Fruit fly (Drosophila melanogaster): ENCODE results near the gene Rab3GAP1.

The Rab3GAP1 gene

dm6 chr2L:1575604-1576003 lies 35.4 kb downstream of the Rab3GAP1 start (continued):
- TF ChIP-seq Eip93F (GFP tag; optimal IDR thresholded peaks at IDR 0.05) (no peak), CG4318 (GFP tag; optimal IDR thresholded peaks at IDR 0.05) (peak; percentile 82), Gug (GFP tag; IDR thresholded peaks at IDR 0.05) (peak; percentile 79), CG3032 (tag; optimal IDR thresholded peaks at IDR 0.05) (peak; percentile 76), Sox15 (GFP tag; optimal IDR thresholded peaks at IDR 0.05) (peak; percentile 62), CG11902 (GFP tag; optimal IDR thresholded peaks at IDR 0.05) (peak; percentile 51), CG6163 (GFP tag; IDR thresholded peaks at IDR 0.05) (peak; percentile 91), CG10631 (GFP tag; optimal IDR thresholded peaks at IDR 0.05) (peak; percentile 79)

- TF ChIP-seq Blimp-1 (GFP tag; optimal IDR thresholded peaks at IDR 0.05): no peak
- no peak for TF ChIP-seq CG11902 (GFP tag; optimal IDR thresholded peaks at IDR 0.05)
- no peak for TF ChIP-seq dac (GFP tag; optimal IDR thresholded peaks at IDR 0.05)
- TF ChIP-seq Ets21C (GFP tag; optimal IDR thresholded peaks at IDR 0.05): peak; percentile 22
- peak; percentile 57 for TF ChIP-seq esn (GFP tag; optimal IDR thresholded peaks at IDR 0.05)
- TF ChIP-seq CG32006 (GFP tag; optimal IDR thresholded peaks at IDR 0.05): peak; percentile 50
- TF ChIP-seq CG31627 (GFP tag; optimal IDR thresholded peaks at IDR 0.05): no peak
- TF ChIP-seq OdsH (GFP tag; optimal IDR thresholded peaks at IDR 0.05): peak; percentile 51
- peak; percentile 28 for TF ChIP-seq CG3919 (GFP tag; optimal IDR thresholded peaks at IDR 0.05)
- peak; percentile 14 for TF ChIP-seq Hr39 (GFP tag; optimal IDR thresholded peaks at IDR 0.05)
- TF ChIP-seq spab (GFP tag; optimal IDR thresholded peaks at IDR 0.05): peak; percentile 38
- peak; percentile 42 for TF ChIP-seq CG6808 (GFP tag; optimal IDR thresholded peaks at IDR 0.05)
- TF ChIP-seq svp (GFP tag): peak; percentile 69
- peak; percentile 47 for TF ChIP-seq Sox102F (GFP tag; optimal IDR thresholded peaks at IDR 0.05)
- peak in 1 of 2 experiments; percentile 23 for TF ChIP-seq salr (GFP tag; optimal IDR thresholded peaks at IDR 0.05)
- peak; percentile 45 for TF ChIP-seq CG8319 (GFP tag; optimal IDR thresholded peaks at IDR 0.05)
- peak; percentile 24 for TF ChIP-seq Lpt (GFP tag; optimal IDR thresholded peaks at IDR 0.05)
- peak; percentile 31 for TF ChIP-seq CG10631 (GFP tag; optimal IDR thresholded peaks at IDR 0.05)
- peak; percentile 16 for TF ChIP-seq CG4318 (GFP tag; optimal IDR thresholded peaks at IDR 0.05)
- peak; percentile 39 for TF ChIP-seq CG6792 (GFP tag; optimal IDR thresholded peaks at IDR 0.05)
- TF ChIP-seq CG6163 (GFP tag; IDR thresholded peaks at IDR 0.05): no peak
- TF ChIP-seq CG16779 (tag; optimal IDR thresholded peaks at IDR 0.05): no peak
- TF ChIP-seq Sox14 (GFP tag; optimal IDR thresholded peaks at IDR 0.05): peak; percentile 29
- no peak for TF ChIP-seq fkh (GFP tag; optimal IDR thresholded peaks at IDR 0.05)
- TF ChIP-seq CG11294 (GFP tag; IDR thresholded peaks at IDR 0.05): no peak
- TF ChIP-seq CG10669 (GFP tag; optimal IDR thresholded peaks at IDR 0.05): peak; percentile 54
- TF ChIP-seq Eip93F (GFP tag; optimal IDR thresholded peaks at IDR 0.05): no peak
- peak; percentile 64 for TF ChIP-seq pdm3 (GFP tag; optimal IDR thresholded peaks at IDR 0.05)
- no peak for TF ChIP-seq dsx (GFP tag; optimal IDR thresholded peaks at IDR 0.05; ENCODE audit: poor library complexity, severe bottlenecking)
- TF ChIP-seq fd59A (GFP tag; optimal IDR thresholded peaks at IDR 0.05): peak; percentile 66
- peak; percentile 27 for TF ChIP-seq CG6276 (GFP tag; optimal IDR thresholded peaks at IDR 0.05)
- TF ChIP-seq Met (GFP tag; optimal IDR thresholded peaks at IDR 0.05): peak; percentile 56
- peak; percentile 66 for TF ChIP-seq Eip78C (GFP tag)
- no peak for TF ChIP-seq lz (GFP tag; optimal IDR thresholded peaks at IDR 0.05)
- no peak for TF ChIP-seq CG9139 (GFP tag; optimal IDR thresholded peaks at IDR 0.05)
- peak; percentile 44 for TF ChIP-seq Eip75B (GFP tag; optimal IDR thresholded peaks at IDR 0.05)
- peak; percentile 57 for TF ChIP-seq Hr4 (GFP tag; optimal IDR thresholded peaks at IDR 0.05)
- TF ChIP-seq CG3032 (tag; optimal IDR thresholded peaks at IDR 0.05): peak; percentile 62
- no peak for TF ChIP-seq Hr38 (GFP tag; optimal IDR thresholded peaks at IDR 0.05)
- TF ChIP-seq CG8632 (GFP tag; optimal IDR thresholded peaks at IDR 0.05): no peak
- TF ChIP-seq CG11762 (GFP tag; optimal IDR thresholded peaks at IDR 0.05; ENCODE audit: insufficient read depth): peak; percentile 32
- peak; percentile 3 for TF ChIP-seq net (GFP tag; optimal IDR thresholded peaks at IDR 0.05)
- no peak for TF ChIP-seq Smox (GFP tag; optimal IDR thresholded peaks at IDR 0.05)
These were observed 36.9 kb downstream of the Rab3GAP1 start for dm6 chr2L:1574009-1574408.

Measured in whole organism, prepupa.